Fruit fly (Drosophila melanogaster): Measurements from ENCODE around the gene tst.

DNA sequence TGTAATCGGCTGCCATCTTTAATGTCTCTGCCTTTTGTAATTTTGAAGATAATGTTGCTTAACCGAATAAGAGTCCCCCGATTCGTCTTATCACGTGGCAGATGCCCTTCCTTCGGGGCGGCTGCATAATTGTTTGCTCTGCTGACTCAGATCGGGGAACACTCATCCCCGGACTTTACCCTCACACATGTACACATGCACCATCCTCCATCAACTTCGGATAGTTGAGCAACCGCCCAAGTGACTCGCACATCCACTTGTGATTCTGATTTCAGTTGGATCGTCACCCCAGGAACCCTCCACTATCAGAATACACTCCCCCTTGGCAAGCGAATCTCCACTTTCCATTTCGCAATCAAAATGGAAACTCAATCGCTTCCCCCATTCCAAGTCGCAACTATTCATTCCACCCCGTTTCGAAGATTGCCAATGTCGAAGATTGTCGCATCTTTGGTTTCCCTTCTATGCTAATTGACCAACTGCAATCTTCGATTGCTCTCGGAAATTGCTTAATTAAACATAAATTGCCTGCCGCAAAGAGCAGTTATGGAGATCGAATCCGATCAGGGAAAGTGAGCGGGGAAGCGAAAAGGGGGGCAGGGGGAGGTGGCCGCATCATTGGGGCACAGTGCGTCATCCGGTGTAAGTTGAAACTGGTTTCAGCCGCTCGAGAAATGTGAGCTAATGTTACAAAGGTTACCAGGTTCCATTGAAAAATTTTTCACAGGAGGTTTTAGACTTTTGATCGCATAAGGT lies 12.4 kb upstream of the tst start:
- TF ChIP-seq psq (optimal IDR thresholded peaks at IDR 0.05) (no peak), usp (GFP tag; optimal IDR thresholded peaks at IDR 0.05) (no peak), EcR (GFP tag; optimal IDR thresholded peaks at IDR 0.05) (no peak), pan (optimal IDR thresholded peaks at IDR 0.05) (no peak), Dll (optimal IDR thresholded peaks at IDR 0.05) (no peak)
